Worm (Caenorhabditis elegans): ENCODE data around the gene F02C12.3.

DNA sequence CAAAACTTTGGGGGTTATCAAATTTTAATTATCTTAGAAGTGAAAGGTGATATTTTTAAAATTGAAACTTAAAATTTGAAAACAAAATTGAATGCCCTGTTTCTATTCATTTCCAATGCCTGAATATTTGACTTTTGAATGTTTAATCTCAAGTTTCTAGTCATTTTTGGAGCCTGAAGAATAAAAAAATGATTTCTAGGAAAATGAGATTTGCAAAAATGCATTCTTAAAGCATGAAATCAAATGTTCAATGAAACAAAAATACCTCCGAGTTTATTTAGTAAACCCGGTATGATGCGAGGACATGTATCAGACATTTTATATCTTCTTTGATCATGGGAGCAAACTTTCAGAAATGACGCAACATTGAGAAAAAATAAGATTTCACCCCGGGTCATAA is 17.7 kb upstream of the F02C12.3 start:
- TF ChIP-seq sea-1 (GFP tag; conservative IDR thresholded peaks at IDR 0.05) (no peak), hmbx-1 (tag; optimal IDR thresholded peaks at IDR 0.05) (no peak), ceh-13 (GFP tag; optimal IDR thresholded peaks at IDR 0.05) (no peak), ama-1 (optimal IDR thresholded peaks at IDR 0.05) (no peak)
